Fruit fly (Drosophila melanogaster) whole organism, embryonic: ENCODE data around the gene CG13049.

Experiments used
- Atf-2 ChIP-seq: fragments of 200-800 bp; sonication (Bioruptor generic); optimal IDR thresholded peaks from 2 replicates; lab custom pipeline; 2016; ENCODE audit warnings: missing biosample characterization, missing genetic modification characterization
- Bdp1 ChIP-seq: fragments of 200-800 bp; sonication (Bioruptor generic); optimal IDR thresholded peaks from 3 replicates; lab custom pipeline; 2016; ENCODE audit warnings: missing biosample characterization, missing genetic modification characterization
- CG10321 ChIP-seq: fragments of 200-800 bp; sonication (Bioruptor generic); IDR thresholded peaks from 2 replicates; pipeline ENCODE4 v1.3.6; 2022; ENCODE audit warnings: missing biosample characterization, missing genetic modification characterization
- CG11085 ChIP-seq: fragments of 200-800 bp; sonication (Bioruptor generic); IDR thresholded peaks from 2 replicates; pipeline ENCODE4 v1.3.6; 2022; ENCODE audit warnings: missing biosample characterization, missing genetic modification characterization
- CG11695 ChIP-seq: fragments of 200-800 bp; sonication (Bioruptor generic); IDR thresholded peaks from 3 replicates; pipeline ENCODE4 v1.3.6; 2022; ENCODE audit warnings: missing biosample characterization, missing genetic modification characterization
- CG14441 ChIP-seq: fragments of 200-800 bp; sonication (Bioruptor generic); IDR thresholded peaks from 2 replicates; pipeline ENCODE4 v1.3.6; 2022; ENCODE audit warnings: missing biosample characterization, missing genetic modification characterization
- CG14667 ChIP-seq: fragments of 200-800 bp; sonication (Bioruptor generic); IDR thresholded peaks from 2 replicates; pipeline ENCODE4 v1.3.6; 2022; ENCODE audit warnings: missing biosample characterization, missing genetic modification characterization
- CG1603 ChIP-seq: fragments of 200-800 bp; sonication (Bioruptor generic); optimal IDR thresholded peaks from 2 replicates; lab custom pipeline; 2019; ENCODE audit warnings: missing biosample characterization, mild to moderate bottlenecking, missing genetic modification characterization, moderate library complexity
- CG17186 ChIP-seq: fragments of 200-800 bp; sonication (Bioruptor generic); optimal IDR thresholded peaks from 3 replicates; lab custom pipeline; 2017; ENCODE audit warnings: missing biosample characterization, missing genetic modification reagents, missing genetic modification characterization
- CG17328 ChIP-seq: fragments of 200-800 bp; sonication (Bioruptor generic); IDR thresholded peaks from 2 replicates; pipeline ENCODE4 v1.3.6; 2022; ENCODE audit warnings: missing biosample characterization, missing genetic modification characterization
- CG2875 ChIP-seq: fragments of 200-800 bp; sonication (Bioruptor generic); optimal IDR thresholded peaks from 2 replicates; lab custom pipeline; 2017; ENCODE audit warnings: missing biosample characterization, mild to moderate bottlenecking, missing genetic modification characterization, missing genetic modification reagents
- CG30403 ChIP-seq: fragments of 200-800 bp; sonication (Bioruptor generic); optimal IDR thresholded peaks from 3 replicates; lab custom pipeline; 2016; ENCODE audit warnings: missing biosample characterization, missing genetic modification characterization
- CG31388 ChIP-seq: fragments of 200-800 bp; sonication (Bioruptor generic); optimal IDR thresholded peaks from 2 replicates; lab custom pipeline; 2016; ENCODE audit warnings: missing biosample characterization, missing genetic modification characterization
- CG31441 ChIP-seq: fragments of 200-800 bp; sonication (Bioruptor generic); IDR thresholded peaks from 2 replicates; pipeline ENCODE4 v1.3.6; 2022; ENCODE audit warnings: missing biosample characterization, missing genetic modification characterization
- CG32532 ChIP-seq: fragments of 200-800 bp; sonication (Bioruptor generic); IDR thresholded peaks from 2 replicates; pipeline ENCODE4 v1.3.6; 2022; ENCODE audit warnings: missing biosample characterization, missing genetic modification characterization
- CG6254 ChIP-seq: fragments of 200-800 bp; sonication (Bioruptor generic); optimal IDR thresholded peaks from 3 replicates; lab custom pipeline; 2017; ENCODE audit warnings: mild to moderate bottlenecking, missing biosample characterization, missing genetic modification reagents, missing genetic modification characterization
- CG6683 ChIP-seq: fragments of 200-800 bp; sonication (Bioruptor generic); optimal IDR thresholded peaks from 2 replicates; lab custom pipeline; 2017; ENCODE audit warnings: missing biosample characterization, mild to moderate bottlenecking, missing genetic modification characterization, missing genetic modification reagents
- CG6689 ChIP-seq: fragments of 200-800 bp; sonication (Bioruptor generic); IDR thresholded peaks from 2 replicates; pipeline ENCODE4 v1.3.6; 2022; ENCODE audit warnings: missing biosample characterization, missing genetic modification characterization
- CG7745 ChIP-seq: fragments of 200-800 bp; sonication (Bioruptor generic); optimal IDR thresholded peaks from 2 replicates; lab custom pipeline; 2018; ENCODE audit warnings: missing biosample characterization, mild to moderate bottlenecking, missing genetic modification characterization, moderate library complexity
- CG8290 ChIP-seq, 3 experiments: fragments of 200-800 bp; sonication (Bioruptor generic); optimal IDR thresholded peaks; 2 replicates each; lab custom pipeline; 2016 to 2019; ENCODE audit warnings: missing biosample characterization in 3 of 3, missing genetic modification characterization in 3 of 3, mild to moderate bottlenecking in 2 of 3, moderate library complexity in 1 of 3
- CG9215 ChIP-seq: fragments of 200-800 bp; sonication (Bioruptor generic); IDR thresholded peaks from 2 replicates; pipeline ENCODE4 v1.3.6; 2022; ENCODE audit warnings: missing biosample characterization, missing genetic modification characterization
- Chrac-16 ChIP-seq: fragments of 200-800 bp; sonication (Bioruptor generic); optimal IDR thresholded peaks from 3 replicates; lab custom pipeline; 2016; ENCODE audit warnings: missing biosample characterization, missing genetic modification characterization
- Dip3 ChIP-seq: fragments of 200-800 bp; sonication (Bioruptor generic); optimal IDR thresholded peaks from 3 replicates; lab custom pipeline; 2016; ENCODE audit warnings: missing biosample characterization, missing genetic modification characterization
- Dref ChIP-seq: fragments of 200-800 bp; sonication (Bioruptor generic); IDR thresholded peaks from 2 replicates; pipeline ENCODE4 v1.3.6; 2022; ENCODE audit warnings: missing biosample characterization, missing genetic modification characterization
- Drgx ChIP-seq: fragments of 200-800 bp; sonication (Bioruptor generic); IDR thresholded peaks from 2 replicates; pipeline ENCODE4 v1.3.6; 2022; ENCODE audit warnings: missing biosample characterization, missing genetic modification characterization
- ERR ChIP-seq: fragments of 200-800 bp; sonication (Bioruptor generic); optimal IDR thresholded peaks from 2 replicates; lab custom pipeline; 2016; ENCODE audit warnings: missing biosample characterization, missing genetic modification characterization
- Ets65A ChIP-seq: fragments of 200-800 bp; sonication (Bioruptor generic); peaks from one replicate; lab custom pipeline; 2016; ENCODE audit warnings: missing biosample characterization, missing genetic modification characterization
- Gug ChIP-seq: fragments of 200-800 bp; sonication (Bioruptor generic); IDR thresholded peaks from 4 replicates; pipeline ENCODE4 v1.3.6; 2022; ENCODE audit warnings: missing biosample characterization, missing genetic modification characterization
- HLH54F ChIP-seq: fragments of 200-800 bp; sonication (Bioruptor generic); optimal IDR thresholded peaks from 3 replicates; lab custom pipeline; 2016; ENCODE audit warnings: missing biosample characterization, missing genetic modification characterization
- Hey ChIP-seq: fragments of 200-800 bp; sonication (Bioruptor generic); optimal IDR thresholded peaks from 3 replicates; lab custom pipeline; 2018; ENCODE audit warnings: missing biosample characterization, mild to moderate bottlenecking, missing genetic modification characterization
- Hsf ChIP-seq: fragments of 200-800 bp; sonication (Bioruptor generic); optimal IDR thresholded peaks from 3 replicates; lab custom pipeline; 2016; ENCODE audit warnings: missing biosample characterization, missing genetic modification characterization
- MTF-1 ChIP-seq: fragments of 200-800 bp; sonication (Bioruptor generic); optimal IDR thresholded peaks from 2 replicates; lab custom pipeline; 2018; ENCODE audit warnings: missing biosample characterization, mild to moderate bottlenecking, missing genetic modification characterization, borderline replicate concordance
- Med ChIP-seq: fragments of 200-800 bp; sonication (Bioruptor generic); peaks from one replicate; lab custom pipeline; 2016; ENCODE audit warnings: missing biosample characterization, missing genetic modification characterization, mild to moderate bottlenecking, inconsistent platforms, moderate library complexity
- NFAT ChIP-seq: fragments of 200-800 bp; sonication (Bioruptor generic); IDR thresholded peaks from 2 replicates; pipeline ENCODE4 v1.3.6; 2022; ENCODE audit warnings: missing biosample characterization, missing genetic modification characterization
- Neu2 ChIP-seq: fragments of 200-800 bp; sonication (Bioruptor generic); optimal IDR thresholded peaks from 3 replicates; lab custom pipeline; 2016; ENCODE audit warnings: missing biosample characterization, missing genetic modification characterization, borderline replicate concordance
- Sox102F ChIP-seq: fragments of 200-800 bp; sonication (Bioruptor generic); optimal IDR thresholded peaks from 2 replicates; lab custom pipeline; 2018; ENCODE audit warnings: missing biosample characterization, mild to moderate bottlenecking, missing genetic modification characterization, moderate library complexity
- Usf ChIP-seq: fragments of 200-800 bp; sonication (Bioruptor generic); optimal IDR thresholded peaks from 2 replicates; lab custom pipeline; 2017; ENCODE audit warnings: missing genotype, missing biosample characterization, missing genetic modification characterization
- ab ChIP-seq: fragments of 200-800 bp; sonication (Bioruptor generic); optimal IDR thresholded peaks from 2 replicates; lab custom pipeline; 2016; ENCODE audit warnings: missing biosample characterization, missing genetic modification characterization
- bowl ChIP-seq: fragments of 200-800 bp; sonication (Bioruptor generic); IDR thresholded peaks from 2 replicates; pipeline ENCODE4 v1.3.6; 2022; ENCODE audit warnings: missing biosample characterization, missing genetic modification characterization
- dpn ChIP-seq, 2 experiments: fragments of 200-800 bp; sonication (Bioruptor generic); optimal IDR thresholded peaks; 3 replicates each; lab custom pipeline; 2016; ENCODE audit warnings: missing biosample characterization in 2 of 2, missing genetic modification characterization in 2 of 2
- emc ChIP-seq: fragments of 200-800 bp; sonication (Bioruptor generic); optimal IDR thresholded peaks from 2 replicates; lab custom pipeline; 2016; ENCODE audit warnings: missing biosample characterization, missing genetic modification characterization
- grau ChIP-seq: fragments of 200-800 bp; optimal IDR thresholded peaks from 3 replicates; lab custom pipeline; 2019; ENCODE audit warnings: missing biosample characterization, mild to moderate bottlenecking, missing genetic modification characterization, moderate library complexity
- lilli ChIP-seq: fragments of 200-800 bp; sonication (Bioruptor generic); optimal IDR thresholded peaks from 3 replicates; lab custom pipeline; 2016; ENCODE audit warnings: missing biosample characterization, missing genetic modification characterization
- lola ChIP-seq, 3 experiments: fragments of >200 bp in 2 of 3; fragments of 200-800 bp in 1 of 3; sonication (Bioruptor generic) in 1 of 3; optimal IDR thresholded peaks; 2 replicates each; lab custom pipeline; 2017 to 2019; ENCODE audit warnings: missing biosample characterization in 3 of 3, missing genetic modification characterization in 3 of 3, mild to moderate bottlenecking in 1 of 3, moderate library complexity in 1 of 3
- pan ChIP-seq, 4 experiments: fragments of >200 bp in 3 of 4; fragments of 200-800 bp in 1 of 4; sonication (Bioruptor generic) in 1 of 4; optimal IDR thresholded peaks in 3 of 4; IDR thresholded peaks in 1 of 4; 2 replicates each; pipeline versions ENCODE4 v1.3.6 to Lab custom; 2017 to 2022; ENCODE audit warnings: missing biosample characterization in 2 of 4, missing genetic modification characterization in 2 of 4, mixed read lengths in 1 of 4
- pzg ChIP-seq: fragments of 200-800 bp; sonication (Bioruptor generic); optimal IDR thresholded peaks from 3 replicates; lab custom pipeline; 2018; ENCODE audit warnings: missing biosample characterization, mild to moderate bottlenecking, missing genetic modification characterization, moderate library complexity
- sd ChIP-seq: fragments of 200-800 bp; sonication (Bioruptor generic); optimal IDR thresholded peaks from 3 replicates; lab custom pipeline; 2018; ENCODE audit warnings: missing biosample characterization, mild to moderate bottlenecking, missing genetic modification characterization, moderate library complexity
- wek ChIP-seq: fragments of 200-800 bp; sonication (Bioruptor generic); optimal IDR thresholded peaks from 3 replicates; lab custom pipeline; 2018; ENCODE audit warnings: missing biosample characterization, mild to moderate bottlenecking, missing genetic modification characterization, moderate library complexity

CG13049 gene

DNA sequence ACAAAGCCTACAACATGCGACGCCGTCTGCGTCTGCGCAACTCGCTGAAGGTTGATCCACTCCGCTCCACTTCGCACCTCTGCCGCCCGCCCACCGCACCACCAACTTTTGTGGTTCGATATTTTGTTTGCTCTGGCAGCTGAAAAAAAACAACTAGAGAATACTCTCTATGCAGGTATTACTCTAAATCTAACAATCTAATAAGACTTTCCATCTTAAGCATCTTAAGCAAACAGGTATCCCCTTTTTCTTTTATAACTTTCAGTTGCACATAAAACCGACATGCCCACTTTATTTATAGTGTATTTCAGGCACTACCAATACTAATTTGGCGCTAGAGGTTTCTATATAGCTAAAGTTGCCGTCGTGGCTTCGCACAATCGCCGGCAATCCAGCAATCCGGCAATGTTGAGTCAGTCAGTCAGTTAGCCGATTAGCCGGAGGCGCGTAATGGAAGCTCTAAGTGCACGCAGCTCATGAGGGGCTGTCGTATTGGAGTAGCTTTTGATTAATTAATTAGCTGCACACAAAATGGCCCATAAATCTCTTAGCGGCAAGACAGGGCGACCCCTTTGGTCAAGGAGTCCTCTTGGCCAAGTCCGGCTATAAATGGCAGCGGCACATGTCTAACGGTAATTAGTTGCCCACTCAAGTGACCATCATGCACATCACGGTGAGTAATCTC, 46.6 kb upstream of the CG13049 start, which contains the start of gene CG13058 (continued):
- TF ChIP-seq CG6254 (GFP tag; lab: Kevin White, UChicago) = no peak
- no peak for TF ChIP-seq emc (GFP tag; lab: Kevin White, UChicago)
- no peak for TF ChIP-seq CG2875 (GFP tag; lab: Kevin White, UChicago)
- TF ChIP-seq Usf (GFP tag; lab: Kevin White, UChicago) = peak; percentile 12
- peak; percentile 75 for TF ChIP-seq Sox102F
- TF ChIP-seq CG17328 (GFP tag; lab: Robert Waterston, UW) = peak; percentile 71; the same call in 1 of the 2 replicates
- TF ChIP-seq CG10321 (GFP tag; lab: Robert Waterston, UW) = no peak
- TF ChIP-seq HLH54F (GFP tag; lab: Kevin White, UChicago) = peak; percentile 64
- no peak for TF ChIP-seq pzg (GFP tag; lab: Kevin White, UChicago)
- TF ChIP-seq grau (tag; lab: Kevin White, UChicago) = peak; percentile 79
- no peak for TF ChIP-seq CG31388 (GFP tag; lab: Kevin White, UChicago)
- TF ChIP-seq Atf-2 (GFP tag; lab: Kevin White, UChicago) = peak; percentile 4
- no peak for TF ChIP-seq Neu2
- no peak for TF ChIP-seq lola (GFP tag; optimal IDR thresholded peaks at IDR 0.05; lab: Kevin White, UChicago)
- peak; percentile 68 for TF ChIP-seq lilli (GFP tag; lab: Kevin White, UChicago)
- TF ChIP-seq Hey = no peak
- TF ChIP-seq CG1603 (tag; lab: Kevin White, UChicago) = peak; percentile 28
- TF ChIP-seq CG31441 (GFP tag; lab: Robert Waterston, UW) = 0 out of 2 replicates have a peak, but pooled peaks have one; percentile 42
- TF ChIP-seq CG6689 (GFP tag; lab: Robert Waterston, UW) = peak; percentile 40; the same call in 1 of the 2 replicates
- TF ChIP-seq CG14667 (GFP tag; lab: Robert Waterston, UW) = 0 out of 2 replicates have a peak, but pooled peaks have one; percentile 22
- no peak for TF ChIP-seq ab (GFP tag; lab: Kevin White, UChicago)
- no peak for TF ChIP-seq wek (GFP tag; lab: Kevin White, UChicago)
- peak; percentile 57 for TF ChIP-seq Hsf (GFP tag; lab: Kevin White, UChicago)

DNA sequence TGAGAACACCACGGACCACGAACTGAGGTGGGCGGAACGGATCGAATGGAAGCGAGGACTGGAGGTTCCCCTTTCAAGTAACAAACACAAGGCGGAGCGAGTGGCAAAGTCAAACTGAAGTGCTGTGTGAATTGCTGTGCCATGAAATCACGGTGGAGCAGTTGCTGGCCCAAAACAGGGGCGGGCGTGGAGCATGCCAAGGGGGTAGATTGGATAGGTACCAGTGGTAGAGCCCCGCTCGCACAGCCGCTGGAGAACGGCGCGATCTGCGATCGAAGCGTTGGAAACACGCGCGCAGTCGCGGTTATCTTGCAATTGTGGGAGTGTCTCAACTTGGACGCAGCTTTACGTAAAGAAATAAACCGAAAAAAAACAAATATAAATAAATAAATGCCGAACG, 46.0 kb upstream of the CG13049 start, which contains the start of gene CG13038:
TSS of gene CG13038 (minus strand) at position 118 of the 400 bp plus-strand sequence.
- TF ChIP-seq Gug (no peak), Dip3 (GFP tag; lab: Kevin White, UChicago) (no peak), bowl (0 out of 2 replicates have a peak, but pooled peaks have one; percentile 10), sd (tag; lab: Kevin White, UChicago) (peak; percentile 26), Chrac-16 (GFP tag; lab: Kevin White, UChicago) (no peak), dpn (GFP tag; optimal IDR thresholded peaks at IDR 0.05; lab: Kevin White, UChicago) (no peak), CG6683 (GFP tag; lab: Kevin White, UChicago) (no peak), CG6689 (GFP tag; lab: Robert Waterston, UW) (no peak), Med (GFP tag; lab: Kevin White, UChicago) (peak; percentile 34), CG7745 (no peak), pan (optimal IDR thresholded peaks at IDR 0.05; lab: Kevin White, UChicago) (no peak), pan (GFP tag; optimal IDR thresholded peaks at IDR 0.05 in 1 of 2, IDR thresholded peaks at IDR 0.05 in 1 of 2) (peak in 1 of 2 experiments; percentile 9), ERR (GFP tag; lab: Kevin White, UChicago) (no peak), Dref (GFP tag; lab: Robert Waterston, UW) (0 out of 2 replicates have a peak, but pooled peaks have one; percentile 13), CG14441 (peak; percentile 57), CG30403 (GFP tag; lab: Kevin White, UChicago) (no peak), Drgx (no peak; the same call in none of the 2 replicates), Bdp1 (GFP tag; lab: Kevin White, UChicago) (no peak), MTF-1 (GFP tag; lab: Kevin White, UChicago) (no peak), CG11695 (GFP tag; lab: Robert Waterston, UW) (no peak), CG32532 (peak; percentile 48), Ets65A (GFP tag; lab: Kevin White, UChicago) (peak; percentile 75), CG17186 (GFP tag; lab: Kevin White, UChicago) (no peak), NFAT (GFP tag; lab: Robert Waterston, UW) (peak; percentile 39; the same call in 1 of the 2 replicates), CG8290 (GFP tag; optimal IDR thresholded peaks at IDR 0.05; lab: Kevin White, UChicago) (no peak), CG8290 (tag; optimal IDR thresholded peaks at IDR 0.05; lab: Kevin White, UChicago) (peak in 1 of 2 experiments; percentile 40), CG9215 (GFP tag; lab: Robert Waterston, UW) (no peak), CG11085 (GFP tag; lab: Robert Waterston, UW) (0 out of 2 replicates have a peak, but pooled peaks have one; percentile 35)
